Worm (Caenorhabditis elegans): ENCODE data around the gene F41G3.6.

F41G3.6 gene

DNA sequence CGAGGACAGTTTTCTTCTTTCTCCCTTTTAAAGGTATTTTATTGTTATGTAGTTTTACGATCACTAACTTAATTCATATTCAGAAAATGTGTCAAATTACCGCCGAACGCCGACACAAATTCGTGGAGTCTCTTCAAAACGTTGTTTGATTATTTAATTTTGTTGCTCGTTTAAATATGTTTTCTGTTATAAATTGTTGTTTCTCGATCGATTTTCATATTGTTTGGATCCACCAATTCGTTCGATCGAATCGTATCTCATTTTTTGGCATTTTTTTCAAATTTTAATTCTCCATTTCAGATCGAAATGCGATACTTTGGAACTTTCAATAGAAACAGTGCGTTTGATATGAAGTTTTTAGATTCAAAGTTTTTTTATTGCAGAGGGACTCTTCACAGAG, at the start of gene F41G3.6:
Gene F41G3.6 (plus strand): TSS at position 301 of the 400 bp plus-strand sequence.
- TF ChIP-seq elt-4 (tag; optimal IDR thresholded peaks at IDR 0.05), result no peak
- no peak for TF ChIP-seq ref-2 (tag; optimal IDR thresholded peaks at IDR 0.05)
- no peak for TF ChIP-seq ttx-3 (tag; optimal IDR thresholded peaks at IDR 0.05)
- no peak for TF ChIP-seq pag-3 (tag; optimal IDR thresholded peaks at IDR 0.05; ENCODE audit: borderline replicate concordance)
- TF ChIP-seq unc-86 (tag; optimal IDR thresholded peaks at IDR 0.05), result no peak
- TF ChIP-seq C08G9.2 (tag; optimal IDR thresholded peaks at IDR 0.05), result no peak
- TF ChIP-seq C38D4.7 (GFP tag; optimal IDR thresholded peaks at IDR 0.05), result no peak
- no peak for TF ChIP-seq ceh-22 (tag; optimal IDR thresholded peaks at IDR 0.05)
- no peak for TF ChIP-seq nhr-232 (tag; optimal IDR thresholded peaks at IDR 0.05)
- no peak for TF ChIP-seq hlh-13 (GFP tag; optimal IDR thresholded peaks at IDR 0.05)
- TF ChIP-seq pat-9 (tag; optimal IDR thresholded peaks at IDR 0.05), result no peak
- no peak for TF ChIP-seq F13H6.1 (tag; optimal IDR thresholded peaks at IDR 0.05)
- TF ChIP-seq fax-1 (tag; optimal IDR thresholded peaks at IDR 0.05), result no peak
- no peak for TF ChIP-seq nhr-11 (tag; optimal IDR thresholded peaks at IDR 0.05)
- TF ChIP-seq ceh-45 (GFP tag; IDR thresholded peaks at IDR 0.05), result no peak
- TF ChIP-seq madf-2 (tag; optimal IDR thresholded peaks at IDR 0.05), result no peak
- TF ChIP-seq ets-4 (tag; optimal IDR thresholded peaks at IDR 0.05), result no peak

DNA sequence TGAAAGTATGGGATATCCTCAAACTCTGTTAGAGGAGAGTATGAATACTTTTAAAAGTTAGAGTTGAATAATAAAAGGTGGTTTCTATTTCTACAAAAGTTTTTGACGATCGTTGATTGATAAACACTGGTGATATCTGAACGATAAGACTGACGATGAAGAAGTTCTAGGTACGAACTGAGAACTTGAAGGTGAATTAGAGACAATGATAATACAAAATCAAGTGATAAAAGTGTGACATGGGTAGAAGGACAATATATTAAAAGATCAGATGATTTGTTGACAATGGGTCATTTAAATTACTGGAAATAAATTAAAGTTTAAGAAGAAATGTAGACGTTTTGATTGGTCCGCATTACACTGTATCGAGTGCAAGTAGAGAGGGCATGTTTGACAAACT, 47.3 kb upstream of the F41G3.6 start, which contains the start of gene C18H9.5:
Gene C18H9.5 (minus strand): TSS at position 179 of the 400 bp plus-strand sequence.
- TF ChIP-seq fax-1 (tag; optimal IDR thresholded peaks at IDR 0.05) (no peak), dmd-4 (tag; optimal IDR thresholded peaks at IDR 0.05; ENCODE audit: borderline replicate concordance) (no peak), K02D7.2 (tag; optimal IDR thresholded peaks at IDR 0.05) (no peak), elt-4 (tag; optimal IDR thresholded peaks at IDR 0.05) (no peak)

DNA sequence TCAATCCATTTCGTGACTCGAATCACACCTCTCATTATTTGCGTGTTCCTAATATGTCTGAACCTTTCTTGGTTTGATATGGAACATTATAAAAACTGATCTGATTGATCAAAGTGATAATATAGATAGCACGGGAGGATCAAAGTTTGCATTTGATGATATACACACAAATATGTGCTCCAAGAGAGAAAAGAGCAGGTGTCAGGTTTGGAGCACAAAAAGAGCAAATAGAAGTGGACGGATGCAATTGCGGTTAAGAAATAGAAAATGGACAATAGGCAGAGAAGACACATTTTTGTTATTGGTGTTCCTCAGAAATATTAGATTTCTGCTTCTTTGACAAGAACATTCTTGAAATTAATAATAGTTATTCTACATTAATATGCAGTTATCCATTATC, 43.9 kb upstream of the F41G3.6 start, which contains the start of gene C18H9.1:
Gene C18H9.1 (plus strand): TSS at position 301 of the 400 bp plus-strand sequence.
- TF ChIP-seq ceh-2 (tag; optimal IDR thresholded peaks at IDR 0.05) (no peak), tbx-7 (tag; optimal IDR thresholded peaks at IDR 0.05) (no peak), sdc-2 (tag; optimal IDR thresholded peaks at IDR 0.05) (no peak), ceh-6 (GFP tag; optimal IDR thresholded peaks at IDR 0.05) (no peak), che-1 (tag; optimal IDR thresholded peaks at IDR 0.05) (no peak), ama-1 (optimal IDR thresholded peaks at IDR 0.05) (no peak), K02D7.2 (tag; optimal IDR thresholded peaks at IDR 0.05) (no peak), sox-4 (tag; optimal IDR thresholded peaks at IDR 0.05) (no peak), ceh-34 (tag; optimal IDR thresholded peaks at IDR 0.05) (no peak), ttx-3 (tag; optimal IDR thresholded peaks at IDR 0.05) (no peak), odd-2 (tag; optimal IDR thresholded peaks at IDR 0.05) (no peak), nhr-232 (tag; optimal IDR thresholded peaks at IDR 0.05) (no peak), tbx-2 (tag; optimal IDR thresholded peaks at IDR 0.05) (no peak), pros-1 (tag; optimal IDR thresholded peaks at IDR 0.05) (no peak), pha-2 (tag; optimal IDR thresholded peaks at IDR 0.05) (no peak), fkh-10 (GFP tag; optimal IDR thresholded peaks at IDR 0.05) (no peak)

ce11 chrII:6701497-6701896, 41.2 kb upstream of the F41G3.6 start, which contains the start of gene C18H9.6:
Gene C18H9.6, minus strand, starts transcription at chrII:6701625.
- TF ChIP-seq ceh-2 (tag; optimal IDR thresholded peaks at IDR 0.05) (no peak), hlh-13 (GFP tag; optimal IDR thresholded peaks at IDR 0.05) (no peak), lim-6 (tag; optimal IDR thresholded peaks at IDR 0.05) (no peak), lin-11 (tag; optimal IDR thresholded peaks at IDR 0.05) (no peak), ceh-48 (tag; optimal IDR thresholded peaks at IDR 0.05) (no peak), ceh-19 (GFP tag; optimal IDR thresholded peaks at IDR 0.05) (no peak), ceh-18 (tag; optimal IDR thresholded peaks at IDR 0.05) (no peak), ets-4 (tag; optimal IDR thresholded peaks at IDR 0.05) (no peak), sdc-2 (tag; optimal IDR thresholded peaks at IDR 0.05) (no peak), K09A11.1 (tag; optimal IDR thresholded peaks at IDR 0.05; ENCODE audit: insufficient read depth) (no peak), hlh-8 (tag; optimal IDR thresholded peaks at IDR 0.05) (no peak), Y22D7AL.16 (tag; optimal IDR thresholded peaks at IDR 0.05) (no peak), fkh-10 (GFP tag; optimal IDR thresholded peaks at IDR 0.05) (no peak), tbx-7 (tag; optimal IDR thresholded peaks at IDR 0.05) (no peak), F13H6.1 (tag; optimal IDR thresholded peaks at IDR 0.05) (no peak), mec-3 (tag; optimal IDR thresholded peaks at IDR 0.05; ENCODE audit: borderline replicate concordance) (no peak), tbx-2 (tag; optimal IDR thresholded peaks at IDR 0.05) (no peak)
